Fruit fly (Drosophila melanogaster) whole organism, adult: ENCODE measurements around the gene bif.

Source experiments
- CG1620 ChIP-seq: fragments of 200-800 bp; sonication (Bioruptor generic); optimal IDR thresholded peaks from 2 replicates; lab custom pipeline; 2016; ENCODE audit warnings: missing biosample characterization, missing genetic modification characterization
- CG7045 ChIP-seq: fragments of 200-800 bp; sonication (Bioruptor generic); optimal IDR thresholded peaks from 2 replicates; lab custom pipeline; 2017; ENCODE audit warnings: missing biosample characterization, mild to moderate bottlenecking, missing genetic modification characterization
- CG7101 ChIP-seq: fragments of 200-800 bp; sonication (Bioruptor generic); optimal IDR thresholded peaks from 2 replicates; lab custom pipeline; 2018; ENCODE audit warnings: missing biosample characterization, mild to moderate bottlenecking, missing genetic modification characterization, moderate library complexity
- Crg-1 ChIP-seq: fragments of 200-800 bp; sonication (Bioruptor generic); optimal IDR thresholded peaks from 2 replicates; lab custom pipeline; 2016; ENCODE audit warnings: missing biosample characterization, missing genetic modification characterization
- Mnt ChIP-seq: fragments of 200-800 bp; sonication (Bioruptor generic); optimal IDR thresholded peaks from 2 replicates; lab custom pipeline; 2016; ENCODE audit warnings: missing biosample characterization, mild to moderate bottlenecking, missing genetic modification characterization
- bab1 ChIP-seq: fragments of 200-800 bp; sonication (Bioruptor generic); optimal IDR thresholded peaks from 3 replicates; lab custom pipeline; 2019; ENCODE audit warnings: missing biosample characterization, mild to moderate bottlenecking, missing genetic modification characterization, moderate library complexity
- cic ChIP-seq: fragments of 200-800 bp; sonication (Bioruptor generic); optimal IDR thresholded peaks from 2 replicates; lab custom pipeline; 2017; ENCODE audit warnings: missing biosample characterization, mild to moderate bottlenecking, missing genetic modification characterization, moderate library complexity
- ovo ChIP-seq: fragments of 200-800 bp; sonication (Bioruptor generic); optimal IDR thresholded peaks from 2 replicates; lab custom pipeline; 2016; ENCODE audit warnings: missing biosample characterization, missing genetic modification characterization
- pad ChIP-seq: fragments of 200-800 bp; sonication (Bioruptor generic); optimal IDR thresholded peaks from 3 replicates; lab custom pipeline; 2017; ENCODE audit warnings: missing biosample characterization, missing genetic modification characterization, mild to moderate bottlenecking, moderate library complexity, missing genetic modification reagents
- tj ChIP-seq: fragments of 200-800 bp; sonication (Bioruptor generic); optimal IDR thresholded peaks from 3 replicates; lab custom pipeline; 2017; ENCODE audit warnings: missing biosample characterization, mild to moderate bottlenecking, missing genetic modification characterization, moderate library complexity

- TF ChIP-seq Mnt (GFP tag; lab: Kevin White, UChicago) (no peak), CG1620 (GFP tag; lab: Kevin White, UChicago) (no peak), bab1 (GFP tag; lab: Kevin White, UChicago) (no peak), tj (GFP tag; lab: Kevin White, UChicago) (no peak), pad (GFP tag; lab: Kevin White, UChicago) (no peak), CG7045 (GFP tag; lab: Kevin White, UChicago) (no peak), ovo (GFP tag; lab: Kevin White, UChicago) (no peak), Crg-1 (no peak), cic (GFP tag; lab: Kevin White, UChicago) (no peak), CG7101 (no peak)
Observed at dm6 chrX:11643227-11643626, 35.5 kb upstream of the bif start.
